Worm (Caenorhabditis elegans) whole organism, L4 larva: ENCODE results near the gene egal-1.
A peak's percentile ranks its signal among the peaks of the same experiment; 100 is the strongest.

Experiments used
- F49E8.2 ChIP-seq: sonication (generic microtip); optimal IDR thresholded peaks from 2 replicates; lab custom pipeline; 2016; ENCODE audit warnings: missing compliant biosample characterization, mild to moderate bottlenecking, missing genetic modification characterization, borderline replicate concordance
- Y48G9A.11 ChIP-seq: fragments of 200-800 bp; sonication (Bioruptor generic); IDR thresholded peaks from 2 replicates; pipeline ENCODE4 v1.3.6; 2022; ENCODE audit warnings: missing genetic modification reagents, missing genetic modification characterization, missing compliant biosample characterization
- Y75B8A.6 ChIP-seq: fragments of 200-800 bp; sonication (Bioruptor generic); IDR thresholded peaks from 2 replicates; pipeline ENCODE4 v1.3.6; 2022; ENCODE audit warnings: missing genetic modification reagents, missing genetic modification characterization, missing compliant biosample characterization
- ama-1 ChIP-seq: fragments of 150-350 bp; optimal IDR thresholded peaks from 2 replicates; lab custom pipeline; 2014; ENCODE audit warnings: inconsistent platforms, mixed read lengths
- ceh-32 ChIP-seq: sonication (generic microtip); optimal IDR thresholded peaks from 2 replicates; lab custom pipeline; 2016; ENCODE audit warnings: mild to moderate bottlenecking, missing genetic modification characterization, missing compliant biosample characterization; ENCODE audit not compliant: poor library complexity
- ceh-82 ChIP-seq: sonication (generic microtip); optimal IDR thresholded peaks from 2 replicates; lab custom pipeline; 2017; ENCODE audit warnings: missing biosample characterization, missing genetic modification characterization
- ces-1 ChIP-seq: fragments of 150-350 bp; sonication (generic microtip); optimal IDR thresholded peaks from 4 replicates; lab custom pipeline; 2014; ENCODE audit warnings: missing biosample characterization, missing genetic modification reagents, missing genetic modification characterization
- daf-16 ChIP-seq, 3 experiments: sonication (generic microtip); optimal IDR thresholded peaks; 2 replicates each; lab custom pipeline; 2016 to 2017; ENCODE audit warnings: missing genetic modification characterization in 3 of 3, missing genetic modification reagents in 3 of 3, mild to moderate bottlenecking in 2 of 3, missing compliant biosample characterization in 2 of 3, missing biosample characterization in 1 of 3, moderate library complexity in 1 of 3
- daf-19 ChIP-seq: fragments of 200-800 bp; sonication (Bioruptor generic); conservative IDR thresholded peaks from 2 replicates; pipeline ENCODE4 v1.3.6; 2022; ENCODE audit warnings: missing genetic modification characterization, missing compliant biosample characterization
- daf-8 ChIP-seq: fragments of 200-800 bp; sonication (Bioruptor generic); IDR thresholded peaks from 2 replicates; pipeline ENCODE4 v1.3.6; 2022; ENCODE audit warnings: missing genetic modification characterization, missing compliant biosample characterization
- dmd-6 ChIP-seq: fragments of 200-800 bp; sonication (Bioruptor generic); IDR thresholded peaks from 2 replicates; pipeline ENCODE4 v1.3.6; 2022; ENCODE audit warnings: missing genetic modification reagents, missing genetic modification characterization, missing compliant biosample characterization
- dmd-9 ChIP-seq: fragments of 200-800 bp; sonication (Bioruptor generic); IDR thresholded peaks from 2 replicates; pipeline ENCODE4 v1.3.6; 2022; ENCODE audit warnings: missing genetic modification reagents, missing genetic modification characterization, missing compliant biosample characterization
- dpl-1 ChIP-seq: fragments of 150-350 bp; optimal IDR thresholded peaks from 2 replicates; lab custom pipeline; 2014; ENCODE audit warnings: missing biosample characterization, missing genetic modification reagents, missing genetic modification characterization
- fkh-10 ChIP-seq: fragments of 150-350 bp; optimal IDR thresholded peaks from 2 replicates; lab custom pipeline; 2014; ENCODE audit warnings: missing biosample characterization, missing genetic modification reagents, missing genetic modification characterization
- hlh-11 ChIP-seq: fragments of 200-800 bp; sonication (Bioruptor generic); optimal IDR thresholded peaks from 2 replicates; lab custom pipeline; 2018; ENCODE audit warnings: mild to moderate bottlenecking, missing genetic modification characterization, missing compliant biosample characterization
- hlh-30 ChIP-seq: sonication (generic microtip); optimal IDR thresholded peaks from 2 replicates; lab custom pipeline; 2017; ENCODE audit warnings: antibody characterized with exemption, mild to moderate bottlenecking, missing genetic modification characterization, missing compliant biosample characterization; ENCODE audit not compliant: insufficient read depth
- lim-7 ChIP-seq: fragments of 200-800 bp; sonication (Bioruptor generic); IDR thresholded peaks from 2 replicates; pipeline ENCODE4 v1.3.6; 2022; ENCODE audit warnings: missing genetic modification characterization, missing compliant biosample characterization
- lin-13 ChIP-seq: fragments of 150-350 bp; optimal IDR thresholded peaks from 2 replicates; lab custom pipeline; 2014; ENCODE audit warnings: missing biosample characterization, missing genetic modification reagents, missing genetic modification characterization
- lir-3 ChIP-seq: sonication (generic microtip); optimal IDR thresholded peaks from 2 replicates; lab custom pipeline; 2016; ENCODE audit warnings: mild to moderate bottlenecking, missing genetic modification characterization, missing compliant biosample characterization
- madf-9 ChIP-seq: fragments of 200-800 bp; sonication (Bioruptor generic); conservative IDR thresholded peaks from 2 replicates; pipeline ENCODE4 v1.3.6; 2022; ENCODE audit warnings: missing genetic modification reagents, missing genetic modification characterization, missing compliant biosample characterization
- mdt-29 ChIP-seq: fragments of 200-800 bp; sonication (Bioruptor generic); IDR thresholded peaks from 2 replicates; pipeline ENCODE4 v1.3.6; 2022; ENCODE audit warnings: missing genetic modification reagents, missing genetic modification characterization, missing compliant biosample characterization
- mes-2 ChIP-seq: sonication (generic microtip); optimal IDR thresholded peaks from 2 replicates; lab custom pipeline; 2016; ENCODE audit warnings: missing genotype, mild to moderate bottlenecking, missing genetic modification characterization, missing compliant biosample characterization; ENCODE audit not compliant: poor library complexity, severe bottlenecking
- nhr-102 ChIP-seq: sonication (generic microtip); optimal IDR thresholded peaks from 2 replicates; lab custom pipeline; 2016; ENCODE audit warnings: mild to moderate bottlenecking, missing genetic modification characterization, moderate library complexity, missing compliant biosample characterization
- nhr-111 ChIP-seq: fragments of 200-800 bp; sonication (Bioruptor generic); optimal IDR thresholded peaks from 2 replicates; lab custom pipeline; 2018; ENCODE audit warnings: mild to moderate bottlenecking, missing genetic modification characterization, missing compliant biosample characterization
- nhr-237 ChIP-seq: sonication (generic microtip); optimal IDR thresholded peaks from 2 replicates; lab custom pipeline; 2017; ENCODE audit warnings: missing biosample characterization, missing genetic modification characterization
- nhr-6 ChIP-seq: fragments of 150-350 bp; optimal IDR thresholded peaks from 2 replicates; lab custom pipeline; 2014; ENCODE audit warnings: missing biosample characterization, missing genetic modification characterization
- nhr-77 ChIP-seq: fragments of 150-350 bp; optimal IDR thresholded peaks from 2 replicates; lab custom pipeline; 2014; ENCODE audit warnings: missing biosample characterization, missing genetic modification characterization
- skn-1 ChIP-seq: fragments of 150-350 bp; optimal IDR thresholded peaks from 2 replicates; lab custom pipeline; 2014; ENCODE audit warnings: missing biosample characterization, missing genetic modification characterization
- snpc-1.2 ChIP-seq: fragments of 200-800 bp; sonication (Bioruptor generic); IDR thresholded peaks from 2 replicates; pipeline ENCODE4 v1.3.6; 2022; ENCODE audit warnings: missing genetic modification reagents, missing genetic modification characterization, missing compliant biosample characterization
- unc-39 ChIP-seq: sonication (generic microtip); optimal IDR thresholded peaks from 2 replicates; lab custom pipeline; 2017; ENCODE audit warnings: missing biosample characterization, missing genetic modification characterization
- unc-62 ChIP-seq, 3 experiments: fragments of 150-350 bp in 1 of 3; sonication (generic microtip); optimal IDR thresholded peaks in 2 of 3; peaks in 1 of 3; 1 replicate in 1 of 3; 2 replicates in 2 of 3; lab custom pipeline; 2014 to 2017; ENCODE audit warnings: missing biosample characterization in 3 of 3, missing genetic modification characterization in 3 of 3, missing genetic modification reagents in 3 of 3, missing genotype in 1 of 3
- zag-1 ChIP-seq: fragments of 150-350 bp; optimal IDR thresholded peaks from 2 replicates; lab custom pipeline; 2014; ENCODE audit warnings: missing biosample characterization, missing genetic modification characterization
- zfp-2 ChIP-seq: sonication (generic microtip); optimal IDR thresholded peaks from 2 replicates; lab custom pipeline; 2016; ENCODE audit warnings: mild to moderate bottlenecking, missing genetic modification characterization, missing compliant biosample characterization

egal-1 gene

ce11 chrIV:5869354-5869753, 44.8 kb downstream of the egal-1 start:
- TF ChIP-seq unc-62 (GFP tag; optimal IDR thresholded peaks at IDR 0.05 in 1 of 2; lab: Kevin White, UChicago): peak in 1 of 2 experiments; percentile 53
- no peak for TF ChIP-seq unc-62 (tag; optimal IDR thresholded peaks at IDR 0.05; lab: Kevin White, UChicago)
- no peak for TF ChIP-seq F49E8.2

DNA sequence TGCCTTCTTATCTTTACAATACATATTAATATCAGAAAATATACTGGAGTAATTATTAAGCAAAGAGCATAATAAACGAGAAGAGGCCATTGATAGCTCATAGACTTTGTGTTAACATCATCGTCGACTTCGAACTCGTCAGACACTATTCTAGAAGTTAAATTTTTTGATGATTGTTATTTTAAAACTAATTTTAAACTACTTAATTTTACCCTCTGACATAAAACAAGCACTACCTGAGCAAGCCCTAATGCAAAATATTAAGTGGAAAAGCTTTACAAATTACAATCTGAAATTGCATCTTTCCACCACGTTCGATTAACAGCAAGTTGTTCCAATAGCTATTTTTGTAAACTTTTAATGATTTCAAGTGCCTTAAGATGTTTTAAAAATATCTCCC, 45.5 kb downstream of the egal-1 start, which contains the start of gene srv-17:
TSS of gene srv-17 (minus strand) at position 101 of the 400 bp plus-strand sequence.
- TF ChIP-seq Y75B8A.6 (GFP tag; lab: Robert Waterston, UW): no peak
- no peak for TF ChIP-seq madf-9 (GFP tag; lab: Robert Waterston, UW)
- no peak for TF ChIP-seq dpl-1 (GFP tag; lab: Kevin White, UChicago)
- no peak for TF ChIP-seq hlh-11 (tag; lab: Kevin White, UChicago)
- no peak for TF ChIP-seq daf-16 (GFP tag; optimal IDR thresholded peaks at IDR 0.05; lab: Kevin White, UChicago)
- no peak for TF ChIP-seq daf-16 (tag; optimal IDR thresholded peaks at IDR 0.05; lab: Kevin White, UChicago)
- TF ChIP-seq nhr-77 (tag; lab: Kevin White, UChicago): no peak
- no peak for TF ChIP-seq mes-2 (tag; lab: Kevin White, UChicago)
- no peak for TF ChIP-seq lir-3 (tag; lab: Kevin White, UChicago)
- no peak for TF ChIP-seq lin-13 (GFP tag; lab: Kevin White, UChicago)
- TF ChIP-seq fkh-10: no peak
- TF ChIP-seq ces-1 (GFP tag; lab: Kevin White, UChicago): no peak
- no peak for TF ChIP-seq nhr-237
- no peak for TF ChIP-seq nhr-6 (tag; lab: Kevin White, UChicago)
- TF ChIP-seq, all 104 proteins: peak for 0

- TF ChIP-seq zag-1 (tag; lab: Kevin White, UChicago) (no peak), skn-1 (tag; lab: Kevin White, UChicago) (no peak), ces-1 (GFP tag; lab: Kevin White, UChicago) (no peak), daf-8 (GFP tag; lab: Robert Waterston, UW) (no peak), Y48G9A.11 (GFP tag; lab: Robert Waterston, UW) (no peak), lim-7 (GFP tag; lab: Robert Waterston, UW) (no peak), nhr-111 (GFP tag; lab: Kevin White, UChicago) (no peak), unc-39 (tag; lab: Kevin White, UChicago) (no peak), mdt-29 (GFP tag; lab: Robert Waterston, UW) (no peak), hlh-11 (tag; lab: Kevin White, UChicago) (no peak)
These were observed 49.2 kb downstream of the egal-1 start, which contains the start of gene srv-19 for ce11 chrIV:5873825-5874224. TSS of gene srv-19 (minus strand) at chrIV:5873925.

DNA sequence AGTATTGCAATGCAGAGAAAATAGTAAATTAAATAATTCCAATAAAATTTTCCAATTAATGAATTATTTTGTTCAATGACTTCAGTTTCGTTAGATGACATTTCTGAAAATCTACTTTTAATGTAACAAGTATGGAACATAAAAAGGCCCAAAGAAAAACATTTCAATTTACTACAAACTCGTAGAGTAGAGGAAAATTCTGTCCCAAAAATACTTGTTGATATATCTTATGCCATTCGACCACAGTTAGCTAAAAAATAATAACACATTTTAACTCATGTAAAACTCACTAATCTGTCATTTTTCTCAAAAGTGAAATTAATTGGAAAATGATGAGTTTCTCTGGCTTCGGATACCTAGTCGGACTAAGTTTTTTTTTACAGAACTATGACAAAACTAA, 52.7 kb downstream of the egal-1 start, which contains the start of gene srv-21:
TSS of gene srv-21 (minus strand) at position 101 of the 400 bp plus-strand sequence.
- TF ChIP-seq dmd-6 (no peak), hlh-30 (tag; lab: Kevin White, UChicago) (no peak), F49E8.2 (no peak), nhr-102 (tag; lab: Kevin White, UChicago) (no peak), dmd-9 (GFP tag; lab: Robert Waterston, UW) (no peak), daf-19 (GFP tag; lab: Robert Waterston, UW) (no peak), ama-1 (no peak), ceh-32 (tag; lab: Kevin White, UChicago) (no peak), snpc-1.2 (GFP tag; lab: Robert Waterston, UW) (no peak), nhr-237 (no peak), mes-2 (tag; lab: Kevin White, UChicago) (no peak), ceh-82 (no peak), zfp-2 (tag; lab: Kevin White, UChicago) (no peak), nhr-111 (GFP tag; lab: Kevin White, UChicago) (no peak)
- TF ChIP-seq, all 104 proteins: peak for 0
